Fruit fly (Drosophila melanogaster) whole organism, embryonic: ENCODE data around the gene scny.

Experiments
- Atf-2 ChIP-seq: fragments of 200-800 bp; sonication (Bioruptor generic); optimal IDR thresholded peaks from 2 replicates; lab custom pipeline; 2016; ENCODE audit warnings: missing biosample characterization, missing genetic modification characterization
- Atf6 ChIP-seq: fragments of 200-800 bp; sonication (Bioruptor generic); IDR thresholded peaks from 2 replicates; pipeline ENCODE4 v1.3.6; 2022; ENCODE audit warnings: missing biosample characterization, missing genetic modification characterization
- Awh ChIP-seq: fragments of 200-800 bp; sonication (Bioruptor generic); IDR thresholded peaks from 2 replicates; pipeline ENCODE4, ENCODE4 v1.3.6; 2022; ENCODE audit warnings: missing biosample characterization, missing genetic modification characterization
- CG10209 ChIP-seq: fragments of 200-800 bp; sonication (Bioruptor generic); optimal IDR thresholded peaks from 3 replicates; lab custom pipeline; 2017; ENCODE audit warnings: missing biosample characterization, mild to moderate bottlenecking, missing genetic modification characterization, missing genetic modification reagents
- CG1024 ChIP-seq: fragments of 200-800 bp; sonication (Bioruptor generic); IDR thresholded peaks from 2 replicates; pipeline ENCODE4 v1.3.6; 2022; ENCODE audit warnings: missing biosample characterization, missing genetic modification characterization
- CG10366 ChIP-seq: fragments of 200-800 bp; sonication (Bioruptor generic); IDR thresholded peaks from 2 replicates; pipeline ENCODE4 v1.3.6; 2022; ENCODE audit warnings: missing biosample characterization, missing genetic modification characterization
- CG11504 ChIP-seq: fragments of 200-800 bp; sonication (Bioruptor generic); optimal IDR thresholded peaks from 3 replicates; lab custom pipeline; 2019; ENCODE audit warnings: missing biosample characterization, mild to moderate bottlenecking, missing genetic modification characterization, moderate library complexity
- CG11695 ChIP-seq: fragments of 200-800 bp; sonication (Bioruptor generic); IDR thresholded peaks from 3 replicates; pipeline ENCODE4 v1.3.6; 2022; ENCODE audit warnings: missing biosample characterization, missing genetic modification characterization
- CG13424 ChIP-seq: fragments of 200-800 bp; sonication (Bioruptor generic); optimal IDR thresholded peaks from 2 replicates; lab custom pipeline; 2019; ENCODE audit warnings: missing biosample characterization, mild to moderate bottlenecking, missing genetic modification characterization, moderate library complexity
- CG14965 ChIP-seq: fragments of 200-800 bp; sonication (Bioruptor generic); optimal IDR thresholded peaks from 2 replicates; lab custom pipeline; 2016; ENCODE audit warnings: missing biosample characterization, missing genetic modification characterization, borderline replicate concordance
- CG15514 ChIP-seq: fragments of 200-800 bp; sonication (Bioruptor generic); optimal IDR thresholded peaks from 3 replicates; lab custom pipeline; 2017; ENCODE audit warnings: missing biosample characterization, missing genetic modification characterization, mild to moderate bottlenecking, moderate library complexity, missing genetic modification reagents
- CG17359 ChIP-seq: fragments of 200-800 bp; sonication (Bioruptor generic); optimal IDR thresholded peaks from 3 replicates; lab custom pipeline; 2018; ENCODE audit warnings: missing biosample characterization, mild to moderate bottlenecking, missing genetic modification characterization, moderate library complexity
- CG17361 ChIP-seq: fragments of 200-800 bp; sonication (Bioruptor generic); IDR thresholded peaks from 3 replicates; pipeline ENCODE4 v1.3.6; 2022; ENCODE audit warnings: missing biosample characterization, missing genetic modification characterization
- CG17829 ChIP-seq: fragments of 200-800 bp; optimal IDR thresholded peaks from 2 replicates; lab custom pipeline; 2019; ENCODE audit warnings: missing biosample characterization, mild to moderate bottlenecking, missing genetic modification characterization, moderate library complexity
- CG18599 ChIP-seq: fragments of 200-800 bp; sonication (Bioruptor generic); optimal IDR thresholded peaks from 3 replicates; lab custom pipeline; 2017; ENCODE audit warnings: missing biosample characterization, missing genetic modification characterization, mild to moderate bottlenecking, moderate library complexity, missing genetic modification reagents
- CG30403 ChIP-seq: fragments of 200-800 bp; sonication (Bioruptor generic); optimal IDR thresholded peaks from 3 replicates; lab custom pipeline; 2016; ENCODE audit warnings: missing biosample characterization, missing genetic modification characterization
- CG3065 ChIP-seq: fragments of 200-800 bp; sonication (Bioruptor generic); optimal IDR thresholded peaks from 2 replicates; lab custom pipeline; 2016; ENCODE audit warnings: missing biosample characterization, missing genetic modification characterization
- CG6654 ChIP-seq: fragments of 200-800 bp; sonication (Bioruptor generic); optimal IDR thresholded peaks from 2 replicates; lab custom pipeline; 2017; ENCODE audit warnings: missing biosample characterization, mild to moderate bottlenecking, missing genetic modification characterization
- CG7786 ChIP-seq: fragments of 200-800 bp; sonication (Bioruptor generic); optimal IDR thresholded peaks from 2 replicates; lab custom pipeline; 2016; ENCODE audit warnings: missing biosample characterization, missing genetic modification characterization
- Dad ChIP-seq: fragments of 200-800 bp; sonication (Bioruptor generic); optimal IDR thresholded peaks from 3 replicates; lab custom pipeline; 2016; ENCODE audit warnings: missing biosample characterization, missing genetic modification characterization
- Deaf1 ChIP-seq: fragments of 200-800 bp; optimal IDR thresholded peaks from 3 replicates; lab custom pipeline; 2019; ENCODE audit warnings: missing biosample characterization, mild to moderate bottlenecking, missing genetic modification characterization, moderate library complexity
- Gug ChIP-seq: fragments of 200-800 bp; sonication (Bioruptor generic); IDR thresholded peaks from 4 replicates; pipeline ENCODE4 v1.3.6; 2022; ENCODE audit warnings: missing biosample characterization, missing genetic modification characterization
- Hey ChIP-seq: fragments of 200-800 bp; sonication (Bioruptor generic); optimal IDR thresholded peaks from 3 replicates; lab custom pipeline; 2018; ENCODE audit warnings: missing biosample characterization, mild to moderate bottlenecking, missing genetic modification characterization
- Hmr ChIP-seq: fragments of 200-800 bp; sonication (Bioruptor generic); optimal IDR thresholded peaks from 3 replicates; lab custom pipeline; 2017; ENCODE audit warnings: mild to moderate bottlenecking, missing biosample characterization, missing genetic modification reagents, missing genetic modification characterization
- Meics ChIP-seq: fragments of 200-800 bp; sonication (Bioruptor generic); optimal IDR thresholded peaks from 2 replicates; lab custom pipeline; 2017; ENCODE audit warnings: missing biosample characterization, mild to moderate bottlenecking, missing genetic modification characterization
- NFAT ChIP-seq: fragments of 200-800 bp; sonication (Bioruptor generic); IDR thresholded peaks from 2 replicates; pipeline ENCODE4 v1.3.6; 2022; ENCODE audit warnings: missing biosample characterization, missing genetic modification characterization
- NK7.1 ChIP-seq: fragments of 200-800 bp; sonication (Bioruptor generic); optimal IDR thresholded peaks from 3 replicates; lab custom pipeline; 2016; ENCODE audit warnings: missing biosample characterization, missing genetic modification characterization
- Oli ChIP-seq: fragments of 200-800 bp; sonication (Bioruptor generic); optimal IDR thresholded peaks from 2 replicates; lab custom pipeline; 2018; ENCODE audit warnings: missing biosample characterization, mild to moderate bottlenecking, missing genetic modification characterization, moderate library complexity
- TFAM ChIP-seq: fragments of 200-800 bp; sonication (Bioruptor generic); optimal IDR thresholded peaks from 2 replicates; lab custom pipeline; 2017; ENCODE audit warnings: missing biosample characterization, missing genetic modification characterization, inconsistent platforms
- Xrp1 ChIP-seq: fragments of 200-800 bp; sonication (Bioruptor generic); IDR thresholded peaks from 2 replicates; pipeline ENCODE4 v1.3.6; 2022; ENCODE audit warnings: missing biosample characterization, missing genetic modification characterization
- ac ChIP-seq: fragments of 200-800 bp; sonication (Bioruptor generic); optimal IDR thresholded peaks from 3 replicates; lab custom pipeline; 2017; ENCODE audit warnings: missing biosample characterization, mild to moderate bottlenecking, missing genetic modification characterization
- ap ChIP-seq: fragments of 200-800 bp; sonication (Bioruptor generic); IDR thresholded peaks from 2 replicates; pipeline ENCODE4 v1.3.6; 2022; ENCODE audit warnings: missing biosample characterization, missing genetic modification characterization
- az2 ChIP-seq: fragments of 200-800 bp; sonication (Bioruptor generic); optimal IDR thresholded peaks from 3 replicates; lab custom pipeline; 2016; ENCODE audit warnings: missing biosample characterization, missing genetic modification characterization
- bcd ChIP-seq: fragments of 200-800 bp; sonication (Bioruptor generic); optimal IDR thresholded peaks from 2 replicates; lab custom pipeline; 2017; ENCODE audit warnings: missing biosample characterization, mild to moderate bottlenecking, missing genetic modification characterization
- btn ChIP-seq: fragments of 200-800 bp; sonication (Bioruptor generic); optimal IDR thresholded peaks from 2 replicates; lab custom pipeline; 2016; ENCODE audit warnings: missing biosample characterization, missing genetic modification characterization
- cg ChIP-seq: fragments of 200-800 bp; sonication (Bioruptor generic); optimal IDR thresholded peaks from 3 replicates; lab custom pipeline; 2019; ENCODE audit warnings: missing biosample characterization, mild to moderate bottlenecking, missing genetic modification characterization, moderate library complexity
- chinmo ChIP-seq: fragments of 200-800 bp; sonication (Bioruptor generic); IDR thresholded peaks from 4 replicates; pipeline ENCODE4 v1.3.6; 2022; ENCODE audit warnings: missing biosample characterization, missing genetic modification characterization; ENCODE audit not compliant: partially characterized antibody
- dmrt99B ChIP-seq: fragments of 200-800 bp; sonication (Bioruptor generic); optimal IDR thresholded peaks from 2 replicates; lab custom pipeline; 2018; ENCODE audit warnings: missing biosample characterization, mild to moderate bottlenecking, missing genetic modification characterization, moderate library complexity
- dysf ChIP-seq: fragments of 200-800 bp; sonication (Bioruptor generic); IDR thresholded peaks from 3 replicates; pipeline ENCODE4 v1.3.6; 2022; ENCODE audit warnings: missing biosample characterization, missing genetic modification characterization
- fd96Cb ChIP-seq: fragments of 200-800 bp; sonication (Bioruptor generic); optimal IDR thresholded peaks from 2 replicates; lab custom pipeline; 2018; ENCODE audit warnings: missing biosample characterization, mild to moderate bottlenecking, missing genetic modification characterization, moderate library complexity
- ind ChIP-seq: fragments of 200-800 bp; sonication (Bioruptor generic); optimal IDR thresholded peaks from 3 replicates; lab custom pipeline; 2016; ENCODE audit warnings: missing biosample characterization, missing genetic modification characterization
- lab ChIP-seq: fragments of 200-800 bp; sonication (Bioruptor generic); optimal IDR thresholded peaks from 3 replicates; lab custom pipeline; 2017; ENCODE audit warnings: missing biosample characterization, missing genetic modification characterization, mild to moderate bottlenecking, moderate library complexity, missing genetic modification reagents
- onecut ChIP-seq: fragments of 200-800 bp; sonication (Bioruptor generic); IDR thresholded peaks from 2 replicates; pipeline ENCODE4 v1.3.6; 2022; ENCODE audit warnings: missing biosample characterization, missing genetic modification characterization
- pho ChIP-seq: fragments of 200-800 bp; sonication (Bioruptor generic); optimal IDR thresholded peaks from 2 replicates; lab custom pipeline; 2016; ENCODE audit warnings: missing biosample characterization, missing genetic modification characterization
- prd ChIP-seq, 3 experiments: fragments of >200 bp in 2 of 3; fragments of 200-800 bp in 1 of 3; sonication (Bioruptor generic) in 1 of 3; optimal IDR thresholded peaks in 2 of 3; IDR thresholded peaks in 1 of 3; 2 replicates in 2 of 3; 3 replicates in 1 of 3; pipeline versions ENCODE4 v1.3.6 to Lab custom; 2017 to 2022; ENCODE audit warnings: missing biosample characterization in 1 of 3, missing genetic modification characterization in 1 of 3
- pum ChIP-seq: fragments of 200-800 bp; sonication (Bioruptor generic); optimal IDR thresholded peaks from 2 replicates; lab custom pipeline; 2016; ENCODE audit warnings: missing biosample characterization, missing genetic modification characterization
- pzg ChIP-seq: fragments of 200-800 bp; sonication (Bioruptor generic); optimal IDR thresholded peaks from 3 replicates; lab custom pipeline; 2018; ENCODE audit warnings: missing biosample characterization, mild to moderate bottlenecking, missing genetic modification characterization, moderate library complexity
- slbo ChIP-seq: fragments of 200-800 bp; sonication (Bioruptor generic); IDR thresholded peaks from 2 replicates; pipeline ENCODE4 v1.3.6; 2022; ENCODE audit warnings: missing biosample characterization, missing genetic modification characterization
- twi ChIP-seq: fragments of 200-800 bp; optimal IDR thresholded peaks from 2 replicates; lab custom pipeline; 2019; ENCODE audit warnings: missing biosample characterization, mild to moderate bottlenecking, missing genetic modification characterization, moderate library complexity
- unpg ChIP-seq: fragments of 200-800 bp; sonication (Bioruptor generic); optimal IDR thresholded peaks from 3 replicates; lab custom pipeline; 2018; ENCODE audit warnings: missing biosample characterization, mild to moderate bottlenecking, missing genetic modification characterization, moderate library complexity

scny gene

dm6 chr3L:5808101-5808433 is 39.3 kb downstream of the scny start (continued):
- TF ChIP-seq CG15514 = no peak
- TF ChIP-seq CG11504 (tag; lab: Kevin White, UChicago) = peak; percentile 63
- no peak for TF ChIP-seq chinmo
- peak; percentile 25 for TF ChIP-seq Meics (GFP tag; lab: Kevin White, UChicago)
- no peak for TF ChIP-seq pum
- TF ChIP-seq CG18599 (GFP tag; lab: Kevin White, UChicago) = peak; percentile 45
- TF ChIP-seq CG30403 (GFP tag; lab: Kevin White, UChicago) = peak; percentile 49
- TF ChIP-seq cg (GFP tag; lab: Kevin White, UChicago) = no peak
- no peak for TF ChIP-seq CG1024 (GFP tag; lab: Robert Waterston, UW)
- TF ChIP-seq btn (GFP tag; lab: Kevin White, UChicago) = no peak
- peak; percentile 13; the same call in 1 of the 4 replicates for TF ChIP-seq Gug (GFP tag; lab: Robert Waterston, UW)
- TF ChIP-seq CG17361 (GFP tag; lab: Robert Waterston, UW) = peak; percentile 30; the same call in 1 of the 3 replicates
- no peak for TF ChIP-seq ap (GFP tag; lab: Robert Waterston, UW)
- peak; percentile 41 for TF ChIP-seq CG17359
- TF ChIP-seq prd (optimal IDR thresholded peaks at IDR 0.05; lab: Kevin White, UChicago) = no peak
- TF ChIP-seq prd (GFP tag; IDR thresholded peaks at IDR 0.05; lab: Robert Waterston, UW) = peak; percentile 29; the same call in 1 of the 3 replicates
- TF ChIP-seq CG11695 (GFP tag; lab: Robert Waterston, UW) = 0 out of 3 replicates have a peak, but pooled peaks have one; percentile 30
- no peak for TF ChIP-seq Atf-2
- peak; percentile 1 for TF ChIP-seq CG6654 (GFP tag; lab: Kevin White, UChicago)
- TF ChIP-seq onecut (GFP tag; lab: Robert Waterston, UW) = no peak
- TF ChIP-seq dmrt99B = peak; percentile 53
- TF ChIP-seq slbo (GFP tag; lab: Robert Waterston, UW) = 0 out of 2 replicates have a peak, but pooled peaks have one; percentile 18
- TF ChIP-seq ind (GFP tag; lab: Kevin White, UChicago) = peak; percentile 22
- TF ChIP-seq CG13424 (tag; lab: Kevin White, UChicago) = peak; percentile 6
- TF ChIP-seq Xrp1 (GFP tag; lab: Robert Waterston, UW) = 0 out of 2 replicates have a peak, but pooled peaks have one; percentile 9
- TF ChIP-seq az2 (GFP tag; lab: Kevin White, UChicago) = no peak
- no peak for TF ChIP-seq CG17829
- no peak for TF ChIP-seq CG3065 (GFP tag; lab: Kevin White, UChicago)
- peak; percentile 28 for TF ChIP-seq bcd (GFP tag; lab: Kevin White, UChicago)
- TF ChIP-seq pho (GFP tag; lab: Kevin White, UChicago) = no peak
- no peak for TF ChIP-seq NK7.1 (GFP tag; lab: Kevin White, UChicago)
- no peak for TF ChIP-seq ac (GFP tag; lab: Kevin White, UChicago)
- TF ChIP-seq fd96Cb (tag; lab: Kevin White, UChicago) = no peak
- TF ChIP-seq NFAT (GFP tag; lab: Robert Waterston, UW) = 0 out of 2 replicates have a peak, but pooled peaks have one; percentile 10
- peak; percentile 57 for TF ChIP-seq Hmr (GFP tag; lab: Kevin White, UChicago)
- no peak for TF ChIP-seq CG7786 (GFP tag; lab: Kevin White, UChicago)
- no peak for TF ChIP-seq CG10366
- TF ChIP-seq dysf (GFP tag; lab: Robert Waterston, UW) = peak; percentile 57; the same call in 2 of the 3 replicates
- no peak for TF ChIP-seq CG14965
- peak; percentile 45 for TF ChIP-seq unpg (GFP tag; lab: Kevin White, UChicago)
- peak; percentile 34 for TF ChIP-seq Oli
- no peak for TF ChIP-seq Awh (GFP tag; lab: Robert Waterston, UW)
- no peak for TF ChIP-seq Atf6 (GFP tag; lab: Robert Waterston, UW)
- no peak for TF ChIP-seq Hey (tag; lab: Kevin White, UChicago)
- TF ChIP-seq CG10209 = peak; percentile 12
- no peak for TF ChIP-seq Dad
- peak; percentile 15 for TF ChIP-seq lab
- TF ChIP-seq pzg (GFP tag; lab: Kevin White, UChicago) = no peak
- no peak for TF ChIP-seq twi (tag; lab: Kevin White, UChicago)
- no peak for TF ChIP-seq TFAM (GFP tag; lab: Kevin White, UChicago)
- no peak for TF ChIP-seq Deaf1 (tag; lab: Kevin White, UChicago)
